Worm (Caenorhabditis elegans) whole organism, L4 larva: ENCODE results near the gene srx-20.

ENCODE experiments used
- D1046.2 ChIP-seq: fragments of 200-800 bp; sonication (Bioruptor generic); IDR thresholded peaks from 2 replicates; pipeline ENCODE4 v1.3.6; 2022; ENCODE audit warnings: missing genetic modification characterization, missing compliant biosample characterization
- F10B5.3 ChIP-seq: sonication (generic microtip); optimal IDR thresholded peaks from 2 replicates; lab custom pipeline; 2016; ENCODE audit warnings: mild to moderate bottlenecking, missing genetic modification characterization, missing compliant biosample characterization
- Y105C5A.15 ChIP-seq: fragments of 200-800 bp; sonication (Bioruptor generic); IDR thresholded peaks from 2 replicates; pipeline ENCODE4 v1.3.6; 2022; ENCODE audit warnings: missing genetic modification characterization, missing compliant biosample characterization
- Y5F2A.4 ChIP-seq: fragments of 200-800 bp; sonication (Bioruptor generic); optimal IDR thresholded peaks from 2 replicates; lab custom pipeline; 2018; ENCODE audit warnings: mild to moderate bottlenecking, missing genetic modification characterization, missing compliant biosample characterization
- aly-2 ChIP-seq: sonication (generic microtip); optimal IDR thresholded peaks from 2 replicates; lab custom pipeline; 2018; ENCODE audit warnings: missing biosample characterization, missing genetic modification characterization
- attf-4 ChIP-seq: sonication (generic microtip); optimal IDR thresholded peaks from 3 replicates; lab custom pipeline; 2017; ENCODE audit warnings: missing biosample characterization, missing genetic modification characterization
- ceh-28 ChIP-seq: fragments of 150-350 bp; optimal IDR thresholded peaks from 2 replicates; lab custom pipeline; 2014; ENCODE audit warnings: missing biosample characterization, missing genetic modification reagents, missing genetic modification characterization
- ctbp-1 ChIP-seq: fragments of 200-800 bp; sonication (Bioruptor generic); IDR thresholded peaks from 2 replicates; pipeline ENCODE4 v1.3.6; 2022; ENCODE audit warnings: missing genetic modification reagents, missing genetic modification characterization, missing compliant biosample characterization
- daf-16 ChIP-seq, 3 experiments: sonication (generic microtip); optimal IDR thresholded peaks; 2 replicates each; lab custom pipeline; 2016 to 2017; ENCODE audit warnings: missing genetic modification characterization in 3 of 3, missing genetic modification reagents in 3 of 3, mild to moderate bottlenecking in 2 of 3, missing compliant biosample characterization in 2 of 3, missing biosample characterization in 1 of 3, moderate library complexity in 1 of 3
- dmd-8 ChIP-seq: fragments of 200-800 bp; sonication (Bioruptor generic); IDR thresholded peaks from 2 replicates; pipeline ENCODE4 v1.3.6; 2022; ENCODE audit warnings: missing genetic modification characterization, missing compliant biosample characterization
- dpl-1 ChIP-seq: fragments of 150-350 bp; optimal IDR thresholded peaks from 2 replicates; lab custom pipeline; 2014; ENCODE audit warnings: missing biosample characterization, missing genetic modification reagents, missing genetic modification characterization
- dve-1 ChIP-seq: sonication (generic microtip); optimal IDR thresholded peaks from 2 replicates; lab custom pipeline; 2017; ENCODE audit warnings: antibody characterized with exemption, mild to moderate bottlenecking, missing genetic modification characterization, missing compliant biosample characterization; ENCODE audit not compliant: insufficient read depth
- fos-1 ChIP-seq: fragments of 150-350 bp; optimal IDR thresholded peaks from 2 replicates; lab custom pipeline; 2014; ENCODE audit warnings: missing biosample characterization, missing genetic modification characterization
- hif-1 ChIP-seq, 2 experiments: sonication (generic microtip); optimal IDR thresholded peaks; 2 replicates each; lab custom pipeline; 2016 to 2017; ENCODE audit warnings: missing compliant biosample characterization in 2 of 2, missing genetic modification characterization in 2 of 2, missing genetic modification reagents in 2 of 2, missing genotype in 2 of 2, mild to moderate bottlenecking in 1 of 2
- hlh-11 ChIP-seq: fragments of 200-800 bp; sonication (Bioruptor generic); optimal IDR thresholded peaks from 2 replicates; lab custom pipeline; 2018; ENCODE audit warnings: mild to moderate bottlenecking, missing genetic modification characterization, missing compliant biosample characterization
- hlh-30 ChIP-seq: sonication (generic microtip); optimal IDR thresholded peaks from 2 replicates; lab custom pipeline; 2017; ENCODE audit warnings: antibody characterized with exemption, mild to moderate bottlenecking, missing genetic modification characterization, missing compliant biosample characterization; ENCODE audit not compliant: insufficient read depth
- hmg-1.1 ChIP-seq: fragments of 200-800 bp; sonication (Bioruptor generic); IDR thresholded peaks from 2 replicates; pipeline ENCODE4 v1.3.6; 2022; ENCODE audit warnings: missing genetic modification reagents, missing genetic modification characterization, missing compliant biosample characterization
- lsy-2 ChIP-seq, 2 experiments: fragments of 150-350 bp in 1 of 2; sonication (generic microtip) in 1 of 2; optimal IDR thresholded peaks; 2 replicates each; lab custom pipeline; 2014 to 2017; ENCODE audit warnings: missing biosample characterization in 2 of 2, missing genetic modification characterization in 2 of 2
- madf-9 ChIP-seq: fragments of 200-800 bp; sonication (Bioruptor generic); conservative IDR thresholded peaks from 2 replicates; pipeline ENCODE4 v1.3.6; 2022; ENCODE audit warnings: missing genetic modification reagents, missing genetic modification characterization, missing compliant biosample characterization
- mdl-1 ChIP-seq, 2 experiments: fragments of 150-350 bp in 1 of 2; sonication (generic microtip) in 1 of 2; optimal IDR thresholded peaks; 2 replicates each; lab custom pipeline; 2014 to 2017; ENCODE audit warnings: missing biosample characterization in 2 of 2, missing genetic modification characterization in 2 of 2
- nhr-102 ChIP-seq: sonication (generic microtip); optimal IDR thresholded peaks from 2 replicates; lab custom pipeline; 2016; ENCODE audit warnings: mild to moderate bottlenecking, missing genetic modification characterization, moderate library complexity, missing compliant biosample characterization
- nhr-11 ChIP-seq: fragments of 150-350 bp; optimal IDR thresholded peaks from 2 replicates; lab custom pipeline; 2014; ENCODE audit warnings: missing biosample characterization, missing genetic modification characterization
- nhr-25 ChIP-seq: sonication (generic microtip); optimal IDR thresholded peaks from 2 replicates; lab custom pipeline; 2017; ENCODE audit warnings: missing genetic modification characterization, mild to moderate bottlenecking, missing compliant biosample characterization, antibody characterized with exemption, moderate library complexity, borderline replicate concordance; ENCODE audit not compliant: insufficient read depth
- nhr-28 ChIP-seq: fragments of 150-350 bp; optimal IDR thresholded peaks from 2 replicates; lab custom pipeline; 2014; ENCODE audit warnings: missing biosample characterization, missing genetic modification characterization
- nhr-42 ChIP-seq: fragments of 200-800 bp; sonication (Bioruptor generic); IDR thresholded peaks from 2 replicates; pipeline ENCODE4 v1.3.6; 2022; ENCODE audit warnings: missing genetic modification characterization, missing compliant biosample characterization
- nhr-48 ChIP-seq: sonication (generic microtip); optimal IDR thresholded peaks from 2 replicates; lab custom pipeline; 2016; ENCODE audit warnings: mild to moderate bottlenecking, missing genetic modification characterization, missing compliant biosample characterization
- nhr-6 ChIP-seq: fragments of 150-350 bp; optimal IDR thresholded peaks from 2 replicates; lab custom pipeline; 2014; ENCODE audit warnings: missing biosample characterization, missing genetic modification characterization
- nhr-77 ChIP-seq: fragments of 150-350 bp; optimal IDR thresholded peaks from 2 replicates; lab custom pipeline; 2014; ENCODE audit warnings: missing biosample characterization, missing genetic modification characterization
- pha-4 ChIP-seq, 2 experiments: fragments of 150-350 bp in 1 of 2; fragments of 200-800 bp in 1 of 2; sonication (Bioruptor generic) in 1 of 2; IDR thresholded peaks in 1 of 2; optimal IDR thresholded peaks in 1 of 2; 2 replicates each; pipeline versions ENCODE4 v1.3.6 to Lab custom; 2014 to 2022; ENCODE audit warnings: missing genetic modification characterization in 2 of 2, missing genetic modification reagents in 2 of 2, missing biosample characterization in 1 of 2, missing compliant biosample characterization in 1 of 2
- php-3 ChIP-seq: fragments of 200-800 bp; sonication (Bioruptor generic); IDR thresholded peaks from 2 replicates; pipeline ENCODE4 v1.3.6; 2022; ENCODE audit warnings: missing genetic modification reagents, missing genetic modification characterization, missing compliant biosample characterization
- pqm-1 ChIP-seq: sonication (generic microtip); optimal IDR thresholded peaks from 2 replicates; lab custom pipeline; 2017; ENCODE audit warnings: missing biosample characterization, missing genetic modification characterization
- rbr-2 ChIP-seq: sonication (generic microtip); optimal IDR thresholded peaks from 2 replicates; lab custom pipeline; 2016; ENCODE audit warnings: missing genotype, missing genetic modification characterization, missing compliant biosample characterization
- saeg-2 ChIP-seq: fragments of 200-800 bp; sonication (Bioruptor generic); IDR thresholded peaks from 2 replicates; pipeline ENCODE4 v1.3.6; 2022; ENCODE audit warnings: missing genetic modification reagents, missing genetic modification characterization, missing compliant biosample characterization
- snpc-4 ChIP-seq: fragments of 150-350 bp; optimal IDR thresholded peaks from 2 replicates; lab custom pipeline; 2014; ENCODE audit warnings: missing biosample characterization, missing genetic modification characterization
- spr-1 ChIP-seq: sonication (generic microtip); optimal IDR thresholded peaks from 2 replicates; lab custom pipeline; 2016; ENCODE audit warnings: mild to moderate bottlenecking, missing genetic modification characterization, missing compliant biosample characterization
- tra-1 ChIP-seq: fragments of 200-800 bp; sonication (Bioruptor generic); IDR thresholded peaks from 2 replicates; pipeline ENCODE4 v1.3.6; 2022; ENCODE audit warnings: missing genetic modification reagents, missing genetic modification characterization, missing compliant biosample characterization
- zip-11 ChIP-seq: fragments of 200-800 bp; sonication (Bioruptor generic); IDR thresholded peaks from 2 replicates; pipeline ENCODE4 v1.3.6; 2022; ENCODE audit warnings: missing genetic modification characterization, missing compliant biosample characterization
- ztf-11 ChIP-seq: fragments of 150-350 bp; optimal IDR thresholded peaks from 2 replicates; lab custom pipeline; 2014; ENCODE audit warnings: missing biosample characterization, missing genetic modification characterization

Gene srx-20

ce11 chrIV:6839091-6839522 is 28.8 kb upstream of the srx-20 start (continued):
- TF ChIP-seq dve-1 (peak; percentile 93), attf-4 (tag; lab: Kevin White, UChicago) (no peak), ceh-28 (tag; lab: Kevin White, UChicago) (no peak), dpl-1 (peak; percentile 28), nhr-48 (tag; lab: Kevin White, UChicago) (peak; percentile 88), mdl-1 (tag; optimal IDR thresholded peaks at IDR 0.05; lab: Kevin White, UChicago) (peak; percentile 28 to 62), madf-9 (GFP tag; lab: Robert Waterston, UW) (no peak), pha-4 (GFP tag; IDR thresholded peaks at IDR 0.05; lab: Robert Waterston, UW) (peak; percentile 54), pha-4 (tag; optimal IDR thresholded peaks at IDR 0.05; lab: Kevin White, UChicago) (peak; percentile 89), D1046.2 (GFP tag; lab: Robert Waterston, UW) (no peak), Y5F2A.4 (no peak), dmd-8 (no peak), nhr-42 (GFP tag; lab: Robert Waterston, UW) (0 out of 2 replicates have a peak, but pooled peaks have one; percentile 14), nhr-11 (tag; lab: Kevin White, UChicago) (peak; percentile 85), hlh-11 (tag; lab: Kevin White, UChicago) (peak; percentile 96), php-3 (peak; percentile 70), daf-16 (GFP tag; optimal IDR thresholded peaks at IDR 0.05; lab: Kevin White, UChicago) (peak in 1 of 2 experiments; percentile 54), daf-16 (tag; optimal IDR thresholded peaks at IDR 0.05; lab: Kevin White, UChicago) (peak; percentile 83), hif-1 (tag; optimal IDR thresholded peaks at IDR 0.05; lab: Kevin White, UChicago) (peak in 1 of 2 experiments; percentile 93), snpc-4 (tag; lab: Kevin White, UChicago) (no peak), ctbp-1 (peak; percentile 84), hmg-1.1 (GFP tag; lab: Robert Waterston, UW) (peak; percentile 79), nhr-6 (peak; percentile 75), lsy-2 (tag; optimal IDR thresholded peaks at IDR 0.05; lab: Kevin White, UChicago) (peak; percentile 48 to 80), tra-1 (GFP tag; lab: Robert Waterston, UW) (peak; percentile 72), spr-1 (tag; lab: Kevin White, UChicago) (peak; percentile 40), Y105C5A.15 (no peak), F10B5.3 (tag; lab: Kevin White, UChicago) (peak; percentile 38), nhr-77 (tag; lab: Kevin White, UChicago) (peak; percentile 52)

- TF ChIP-seq nhr-25 (tag; lab: Kevin White, UChicago), result no peak
- no peak for TF ChIP-seq ztf-11 (tag; lab: Kevin White, UChicago)
- TF ChIP-seq hlh-30, result peak; percentile 39
- no peak for TF ChIP-seq fos-1
- no peak for TF ChIP-seq daf-16 (GFP tag; optimal IDR thresholded peaks at IDR 0.05; lab: Kevin White, UChicago)
- peak; percentile 34 for TF ChIP-seq daf-16 (tag; optimal IDR thresholded peaks at IDR 0.05; lab: Kevin White, UChicago)
- TF ChIP-seq nhr-28 (tag; lab: Kevin White, UChicago), result peak; percentile 36
- no peak for TF ChIP-seq aly-2 (tag; lab: Kevin White, UChicago)
- TF ChIP-seq nhr-102 (tag; lab: Kevin White, UChicago), result no peak
- peak; percentile 14 for TF ChIP-seq pqm-1
- TF ChIP-seq D1046.2 (GFP tag; lab: Robert Waterston, UW), result no peak
- no peak for TF ChIP-seq rbr-2 (tag; lab: Kevin White, UChicago)
- no peak for TF ChIP-seq zip-11 (GFP tag; lab: Robert Waterston, UW)
- no peak for TF ChIP-seq attf-4 (tag; lab: Kevin White, UChicago)
- no peak for TF ChIP-seq saeg-2 (GFP tag; lab: Robert Waterston, UW)
- no peak for TF ChIP-seq nhr-11 (tag; lab: Kevin White, UChicago)
Observed at ce11 chrIV:6841562-6842282, 26.2 kb upstream of the srx-20 start.
